Worm (Caenorhabditis elegans) whole organism, early embryonic: ENCODE results near the gene clec-229.

ENCODE experiments used
- B0310.2 ChIP-seq: sonication (generic microtip); optimal IDR thresholded peaks from 2 replicates; lab custom pipeline; 2016; ENCODE audit warnings: mild to moderate bottlenecking, missing genetic modification characterization, missing compliant biosample characterization
- F13C5.2 ChIP-seq: sonication (generic microtip); optimal IDR thresholded peaks from 2 replicates; lab custom pipeline; 2017; ENCODE audit warnings: mild to moderate bottlenecking, missing genetic modification characterization, inconsistent platforms, missing compliant biosample characterization
- aly-1 ChIP-seq: sonication (generic microtip); optimal IDR thresholded peaks from 2 replicates; lab custom pipeline; 2016; ENCODE audit warnings: missing genetic modification characterization, missing compliant biosample characterization
- ama-1 ChIP-seq: fragments of 150-350 bp; optimal IDR thresholded peaks from 2 replicates; lab custom pipeline; 2014
- ceh-36 ChIP-seq: sonication (generic microtip); optimal IDR thresholded peaks from 2 replicates; lab custom pipeline; 2016; ENCODE audit warnings: missing genetic modification characterization, inconsistent platforms, missing compliant biosample characterization
- ets-7 ChIP-seq: sonication (generic microtip); optimal IDR thresholded peaks from 2 replicates; lab custom pipeline; 2016; ENCODE audit warnings: missing genotype, missing genetic modification characterization, missing compliant biosample characterization
- flt-1 ChIP-seq: fragments of 200-800 bp; sonication (Bioruptor generic); IDR thresholded peaks from 2 replicates; pipeline ENCODE4 v1.3.6; 2022; ENCODE audit warnings: missing genetic modification characterization, missing compliant biosample characterization
- hmbx-1 ChIP-seq: sonication (generic microtip); optimal IDR thresholded peaks from 2 replicates; lab custom pipeline; 2016; ENCODE audit warnings: mild to moderate bottlenecking, missing genetic modification characterization, missing compliant biosample characterization
- hmg-4 ChIP-seq: fragments of 200-800 bp; sonication (Bioruptor generic); optimal IDR thresholded peaks from 2 replicates; lab custom pipeline; 2018; ENCODE audit warnings: mild to moderate bottlenecking, missing genetic modification characterization, missing compliant biosample characterization
- pes-1 ChIP-seq: fragments of 200-800 bp; sonication (Bioruptor generic); IDR thresholded peaks from 2 replicates; pipeline ENCODE4 v1.3.6; 2022; ENCODE audit warnings: missing genetic modification reagents, missing genetic modification characterization, missing compliant biosample characterization
- tbx-11 ChIP-seq: fragments of 200-800 bp; sonication (Bioruptor generic); IDR thresholded peaks from 2 replicates; pipeline ENCODE4 v1.3.6; 2022; ENCODE audit warnings: missing genetic modification characterization, missing compliant biosample characterization
- tbx-37 ChIP-seq: fragments of 200-800 bp; sonication (Bioruptor generic); conservative IDR thresholded peaks from 2 replicates; pipeline ENCODE4 v1.3.6; 2022; ENCODE audit warnings: missing genetic modification reagents, missing genetic modification characterization, missing compliant biosample characterization
- tra-4 ChIP-seq: sonication (generic microtip); optimal IDR thresholded peaks from 2 replicates; lab custom pipeline; 2017; ENCODE audit warnings: missing genetic modification characterization, missing compliant biosample characterization

ce11 chrV:15377903-15378302 lies 36.6 kb upstream of the clec-229 start, which contains the start of gene srh-122:
- TF ChIP-seq ama-1 (lab: Kevin White, UChicago) (no peak), hmbx-1 (tag; lab: Kevin White, UChicago) (no peak), hmg-4 (GFP tag; lab: Kevin White, UChicago) (no peak), F13C5.2 (tag; lab: Kevin White, UChicago) (no peak), tbx-11 (no peak), ceh-36 (no peak), ets-7 (tag; lab: Kevin White, UChicago) (no peak), tbx-37 (GFP tag; lab: Robert Waterston, UW) (no peak), flt-1 (GFP tag; lab: Robert Waterston, UW) (no peak), B0310.2 (tag; lab: Kevin White, UChicago) (no peak), pes-1 (GFP tag; lab: Robert Waterston, UW) (no peak), tra-4 (tag; lab: Kevin White, UChicago) (no peak), aly-1 (no peak)
